Fruit fly (Drosophila melanogaster) whole organism, embryonic: ENCODE data around the gene RpS3.
A peak's percentile ranks its signal among the peaks of the same experiment; 100 is the strongest.

ENCODE experiments used
- Atf6 ChIP-seq: fragments of 200-800 bp; sonication (Bioruptor generic); IDR thresholded peaks from 2 replicates; pipeline ENCODE4 v1.3.6; 2022; ENCODE audit warnings: missing biosample characterization, missing genetic modification characterization
- Bgb ChIP-seq: fragments of 200-800 bp; sonication (Bioruptor generic); IDR thresholded peaks from 2 replicates; pipeline ENCODE4 v1.3.6; 2022; ENCODE audit warnings: missing biosample characterization, missing genetic modification characterization; ENCODE audit not compliant: partially characterized antibody
- CG10267 ChIP-seq: fragments of 200-800 bp; sonication (Bioruptor generic); optimal IDR thresholded peaks from 2 replicates; lab custom pipeline; 2018; ENCODE audit warnings: missing biosample characterization, mild to moderate bottlenecking, missing genetic modification characterization, moderate library complexity
- CG10979 ChIP-seq: fragments of 200-800 bp; sonication (Bioruptor generic); optimal IDR thresholded peaks from 2 replicates; lab custom pipeline; 2018; ENCODE audit warnings: missing biosample characterization, mild to moderate bottlenecking, missing genetic modification characterization, moderate library complexity
- CG11695 ChIP-seq: fragments of 200-800 bp; sonication (Bioruptor generic); IDR thresholded peaks from 3 replicates; pipeline ENCODE4 v1.3.6; 2022; ENCODE audit warnings: missing biosample characterization, missing genetic modification characterization
- CG12071 ChIP-seq: fragments of 200-800 bp; sonication (Bioruptor generic); optimal IDR thresholded peaks from 3 replicates; lab custom pipeline; 2018; ENCODE audit warnings: missing biosample characterization, mild to moderate bottlenecking, missing genetic modification characterization
- CG12769 ChIP-seq: fragments of 200-800 bp; sonication (Bioruptor generic); optimal IDR thresholded peaks from 2 replicates; lab custom pipeline; 2019; ENCODE audit warnings: missing biosample characterization, mild to moderate bottlenecking, missing genetic modification characterization, moderate library complexity
- CG13894 ChIP-seq: fragments of 200-800 bp; sonication (Bioruptor generic); optimal IDR thresholded peaks from 3 replicates; lab custom pipeline; 2018; ENCODE audit warnings: missing biosample characterization, mild to moderate bottlenecking, missing genetic modification characterization, moderate library complexity
- CG15514 ChIP-seq: fragments of 200-800 bp; sonication (Bioruptor generic); optimal IDR thresholded peaks from 3 replicates; lab custom pipeline; 2017; ENCODE audit warnings: missing biosample characterization, missing genetic modification characterization, mild to moderate bottlenecking, moderate library complexity, missing genetic modification reagents
- CG30020 ChIP-seq: fragments of 200-800 bp; optimal IDR thresholded peaks from 2 replicates; lab custom pipeline; 2019; ENCODE audit warnings: missing biosample characterization, mild to moderate bottlenecking, missing genetic modification characterization, moderate library complexity
- CG32532 ChIP-seq: fragments of 200-800 bp; sonication (Bioruptor generic); IDR thresholded peaks from 2 replicates; pipeline ENCODE4 v1.3.6; 2022; ENCODE audit warnings: missing biosample characterization, missing genetic modification characterization
- CG7271 ChIP-seq: fragments of 200-800 bp; sonication (Bioruptor generic); optimal IDR thresholded peaks from 2 replicates; lab custom pipeline; 2018; ENCODE audit warnings: missing biosample characterization, mild to moderate bottlenecking, missing genetic modification characterization, moderate library complexity
- CG8944 ChIP-seq: fragments of 200-800 bp; sonication (Bioruptor generic); optimal IDR thresholded peaks from 3 replicates; lab custom pipeline; 2016; ENCODE audit warnings: missing biosample characterization, missing genetic modification characterization
- CG9727 ChIP-seq: fragments of 200-800 bp; sonication (Bioruptor generic); optimal IDR thresholded peaks from 3 replicates; lab custom pipeline; 2017; ENCODE audit warnings: missing biosample characterization, mild to moderate bottlenecking, missing genetic modification characterization
- Camta ChIP-seq: fragments of 200-800 bp; sonication (Bioruptor generic); optimal IDR thresholded peaks from 2 replicates; lab custom pipeline; 2016; ENCODE audit warnings: missing biosample characterization, missing genetic modification characterization
- D ChIP-seq, 2 experiments: fragments of 200-800 bp in 1 of 2; fragments of >200 bp in 1 of 2; sonication (Bioruptor generic) in 1 of 2; optimal IDR thresholded peaks; 2 replicates in 1 of 2; 3 replicates in 1 of 2; lab custom pipeline; 2017; ENCODE audit warnings: mild to moderate bottlenecking in 1 of 2, missing biosample characterization in 1 of 2, missing genetic modification characterization in 1 of 2, missing genetic modification reagents in 1 of 2
- Doc3 ChIP-seq: fragments of 200-800 bp; sonication (Bioruptor generic); IDR thresholded peaks from 3 replicates; pipeline ENCODE4 v1.3.6; 2022; ENCODE audit warnings: missing biosample characterization, missing genetic modification characterization; ENCODE audit not compliant: partially characterized antibody
- Fer2 ChIP-seq: fragments of 200-800 bp; sonication (Bioruptor generic); optimal IDR thresholded peaks from 2 replicates; lab custom pipeline; 2018; ENCODE audit warnings: missing biosample characterization, mild to moderate bottlenecking, missing genetic modification characterization, moderate library complexity
- HmgZ ChIP-seq: fragments of 200-800 bp; sonication (Bioruptor generic); optimal IDR thresholded peaks from 2 replicates; lab custom pipeline; 2018; ENCODE audit warnings: missing biosample characterization, mild to moderate bottlenecking, missing genetic modification characterization
- Hr3 ChIP-seq: fragments of 200-800 bp; sonication (Bioruptor generic); optimal IDR thresholded peaks from 3 replicates; lab custom pipeline; 2016; ENCODE audit warnings: missing biosample characterization, missing genetic modification characterization
- Hr51 ChIP-seq, 2 experiments: fragments of 200-800 bp; sonication (Bioruptor generic); optimal IDR thresholded peaks; 2 replicates in 1 of 2; 3 replicates in 1 of 2; lab custom pipeline; 2016 to 2018; ENCODE audit warnings: missing biosample characterization in 2 of 2, missing genetic modification characterization in 2 of 2, mild to moderate bottlenecking in 1 of 2, moderate library complexity in 1 of 2
- MBD-R2 ChIP-seq: fragments of 200-800 bp; sonication (Bioruptor generic); IDR thresholded peaks from 2 replicates; pipeline ENCODE4 v1.3.6; 2022; ENCODE audit warnings: missing biosample characterization, missing genetic modification characterization
- Meics ChIP-seq: fragments of 200-800 bp; sonication (Bioruptor generic); optimal IDR thresholded peaks from 2 replicates; lab custom pipeline; 2017; ENCODE audit warnings: missing biosample characterization, mild to moderate bottlenecking, missing genetic modification characterization
- Pdp1 ChIP-seq, 2 experiments: fragments of 200-800 bp; sonication (Bioruptor generic); optimal IDR thresholded peaks; 3 replicates each; lab custom pipeline; 2016; ENCODE audit warnings: missing biosample characterization in 2 of 2, missing genetic modification characterization in 2 of 2, mild to moderate bottlenecking in 1 of 2, moderate library complexity in 1 of 2
- Ptx1 ChIP-seq: fragments of 200-800 bp; sonication (Bioruptor generic); IDR thresholded peaks from 2 replicates; pipeline ENCODE4 v1.3.6; 2022; ENCODE audit warnings: missing biosample characterization, missing genetic modification characterization
- Sox100B ChIP-seq: fragments of 200-800 bp; sonication (Bioruptor generic); optimal IDR thresholded peaks from 3 replicates; lab custom pipeline; 2018; ENCODE audit warnings: missing biosample characterization, mild to moderate bottlenecking, missing genetic modification characterization
- aop ChIP-seq: fragments of 200-800 bp; sonication (Bioruptor generic); IDR thresholded peaks from 2 replicates; pipeline ENCODE4 v1.3.6; 2022; ENCODE audit warnings: missing biosample characterization, missing genetic modification characterization
- bbx ChIP-seq: fragments of 200-800 bp; sonication (Bioruptor generic); IDR thresholded peaks from 2 replicates; pipeline ENCODE4 v1.3.6; 2022; ENCODE audit warnings: missing biosample characterization, missing genetic modification characterization; ENCODE audit not compliant: partially characterized antibody
- bcd ChIP-seq: fragments of 200-800 bp; sonication (Bioruptor generic); optimal IDR thresholded peaks from 2 replicates; lab custom pipeline; 2017; ENCODE audit warnings: missing biosample characterization, mild to moderate bottlenecking, missing genetic modification characterization
- btn ChIP-seq: fragments of 200-800 bp; sonication (Bioruptor generic); optimal IDR thresholded peaks from 2 replicates; lab custom pipeline; 2016; ENCODE audit warnings: missing biosample characterization, missing genetic modification characterization
- chinmo ChIP-seq: fragments of 200-800 bp; sonication (Bioruptor generic); IDR thresholded peaks from 4 replicates; pipeline ENCODE4 v1.3.6; 2022; ENCODE audit warnings: missing biosample characterization, missing genetic modification characterization; ENCODE audit not compliant: partially characterized antibody
- chn ChIP-seq: fragments of 200-800 bp; sonication (Bioruptor generic); optimal IDR thresholded peaks from 2 replicates; lab custom pipeline; 2016; ENCODE audit warnings: missing biosample characterization, missing genetic modification characterization
- esg ChIP-seq: fragments of 200-800 bp; sonication (Bioruptor generic); conservative IDR thresholded peaks from 2 replicates; pipeline ENCODE4 v1.3.6; 2022; ENCODE audit warnings: missing biosample characterization, missing genetic modification characterization
- ewg ChIP-seq: fragments of 200-800 bp; sonication (Bioruptor generic); optimal IDR thresholded peaks from 3 replicates; lab custom pipeline; 2017; ENCODE audit warnings: mild to moderate bottlenecking, missing biosample characterization, missing genetic modification reagents, missing genetic modification characterization
- gfzf ChIP-seq: fragments of 200-800 bp; sonication (Bioruptor generic); optimal IDR thresholded peaks from 2 replicates; lab custom pipeline; 2016; ENCODE audit warnings: missing biosample characterization, mild to moderate bottlenecking, missing genetic modification characterization, moderate library complexity
- her ChIP-seq: fragments of 200-800 bp; sonication (Bioruptor generic); optimal IDR thresholded peaks from 2 replicates; lab custom pipeline; 2016; ENCODE audit warnings: missing biosample characterization, missing genetic modification characterization
- mam ChIP-seq: fragments of 200-800 bp; sonication (Bioruptor generic); optimal IDR thresholded peaks from 3 replicates; lab custom pipeline; 2016; ENCODE audit warnings: missing biosample characterization, missing genetic modification characterization
- scrt ChIP-seq: fragments of 200-800 bp; sonication (Bioruptor generic); optimal IDR thresholded peaks from 2 replicates; lab custom pipeline; 2018; ENCODE audit warnings: missing biosample characterization, mild to moderate bottlenecking, missing genetic modification characterization, moderate library complexity
- sna ChIP-seq: fragments of 200-800 bp; sonication (Bioruptor generic); IDR thresholded peaks from 2 replicates; pipeline ENCODE4 v1.3.6; 2022; ENCODE audit warnings: missing biosample characterization, missing genetic modification characterization; ENCODE audit not compliant: partially characterized antibody
- sqz ChIP-seq: fragments of 200-800 bp; sonication (Bioruptor generic); optimal IDR thresholded peaks from 3 replicates; lab custom pipeline; 2018; ENCODE audit warnings: missing biosample characterization, mild to moderate bottlenecking, missing genetic modification characterization
- sug ChIP-seq: fragments of 200-800 bp; optimal IDR thresholded peaks from 2 replicates; lab custom pipeline; 2019; ENCODE audit warnings: missing biosample characterization, mild to moderate bottlenecking, missing genetic modification characterization, moderate library complexity
- tio ChIP-seq: fragments of 200-800 bp; sonication (Bioruptor generic); optimal IDR thresholded peaks from 2 replicates; lab custom pipeline; 2017; ENCODE audit warnings: missing biosample characterization, missing genetic modification characterization, inconsistent platforms
- tna ChIP-seq: fragments of 200-800 bp; sonication (Bioruptor generic); IDR thresholded peaks from 2 replicates; pipeline ENCODE4 v1.3.6; 2022; ENCODE audit warnings: missing biosample characterization, missing genetic modification characterization; ENCODE audit not compliant: partially characterized antibody
- tx ChIP-seq: fragments of 200-800 bp; sonication (Bioruptor generic); optimal IDR thresholded peaks from 2 replicates; lab custom pipeline; 2016; ENCODE audit warnings: missing biosample characterization, missing genetic modification characterization
- usp ChIP-seq: fragments of >200 bp; optimal IDR thresholded peaks from 2 replicates; lab custom pipeline; 2017; ENCODE audit warnings: missing biosample characterization, missing genetic modification characterization
- wek ChIP-seq: fragments of 200-800 bp; sonication (Bioruptor generic); optimal IDR thresholded peaks from 3 replicates; lab custom pipeline; 2018; ENCODE audit warnings: missing biosample characterization, mild to moderate bottlenecking, missing genetic modification characterization, moderate library complexity
- zfh1 ChIP-seq: fragments of 200-800 bp; sonication (Bioruptor generic); IDR thresholded peaks from 3 replicates; pipeline ENCODE4 v1.3.6; 2022; ENCODE audit warnings: missing biosample characterization, missing genetic modification characterization

Gene RpS3

DNA sequence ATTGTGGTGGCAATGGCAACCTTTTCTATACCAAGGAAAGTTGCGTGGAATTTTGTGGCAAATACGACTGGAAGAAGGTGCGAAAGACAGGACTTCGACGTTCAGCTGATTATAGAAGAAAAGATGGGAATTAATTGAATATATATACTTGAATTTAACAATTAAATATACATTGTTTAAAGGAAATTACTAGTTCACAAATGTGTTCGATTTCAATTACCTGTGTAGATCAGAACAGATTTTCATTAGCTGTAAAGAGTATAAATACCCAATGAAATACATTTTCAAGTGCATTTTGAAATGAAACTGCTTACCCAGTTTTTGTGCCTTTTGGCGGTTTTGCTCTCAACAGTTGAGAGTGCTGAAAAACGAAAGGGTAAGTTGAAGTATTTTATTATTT, 14.8 kb downstream of the RpS3 start, which contains the start of gene CG42828:
Gene CG42828 (plus strand): TSS at position 301 of the 400 bp plus-strand sequence.
- no peak for TF ChIP-seq CG30020 (tag; lab: Kevin White, UChicago)
- no peak for TF ChIP-seq her (GFP tag; lab: Kevin White, UChicago)

DNA sequence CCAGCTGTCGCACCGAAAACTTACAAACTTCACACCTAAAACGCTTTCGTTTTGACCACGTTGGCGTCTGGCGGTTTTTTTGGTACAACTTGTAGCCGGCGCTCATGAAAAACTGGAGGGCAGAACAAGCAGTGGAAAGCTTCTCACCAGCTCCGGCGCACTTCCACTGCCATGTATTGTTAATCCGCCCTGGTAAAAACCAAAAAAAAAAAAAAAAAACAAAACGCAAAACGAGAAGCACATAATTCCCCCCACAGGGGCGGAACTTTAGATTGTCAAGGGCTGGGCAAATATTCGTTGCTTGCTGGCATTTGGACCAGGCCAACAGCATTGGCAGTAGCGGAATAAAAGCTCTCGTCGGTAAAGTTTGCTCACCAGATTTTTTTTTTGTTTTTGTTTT, 15.7 kb downstream of the RpS3 start:
- TF ChIP-seq Ptx1 (0 out of 2 replicates have a peak, but pooled peaks have one; percentile 16), esg (GFP tag; lab: Robert Waterston, UW) (no peak), Sox100B (no peak), bbx (GFP tag; lab: Robert Waterston, UW) (peak; percentile 23; the same call in 1 of the 2 replicates), Bgb (GFP tag; lab: Robert Waterston, UW) (peak; percentile 30; the same call in 1 of the 2 replicates), CG32532 (GFP tag; lab: Robert Waterston, UW) (peak; percentile 35; the same call in 1 of the 2 replicates), chinmo (peak; percentile 95), Camta (GFP tag; lab: Kevin White, UChicago) (no peak), Hr51 (GFP tag; optimal IDR thresholded peaks at IDR 0.05; lab: Kevin White, UChicago) (no peak), zfh1 (GFP tag; lab: Robert Waterston, UW) (no peak), CG15514 (peak; percentile 21), HmgZ (peak; percentile 25), Hr3 (GFP tag; lab: Kevin White, UChicago) (no peak), chn (GFP tag; lab: Kevin White, UChicago) (peak; percentile 4), scrt (GFP tag; lab: Kevin White, UChicago) (peak; percentile 30), btn (GFP tag; lab: Kevin White, UChicago) (no peak), tio (GFP tag; lab: Kevin White, UChicago) (no peak), CG12071 (no peak), bcd (peak; percentile 42), Atf6 (GFP tag; lab: Robert Waterston, UW) (peak; percentile 35), tna (GFP tag; lab: Robert Waterston, UW) (peak; percentile 45; the same call in 1 of the 2 replicates), CG10979 (no peak), tx (no peak), CG8944 (GFP tag; lab: Kevin White, UChicago) (no peak), aop (GFP tag; lab: Robert Waterston, UW) (no peak), CG13894 (tag; lab: Kevin White, UChicago) (peak; percentile 37), Doc3 (GFP tag; lab: Robert Waterston, UW) (peak; percentile 35; the same call in 1 of the 3 replicates), sug (peak; percentile 79), D (optimal IDR thresholded peaks at IDR 0.05; lab: Kevin White, UChicago) (no peak), D (GFP tag; optimal IDR thresholded peaks at IDR 0.05; lab: Kevin White, UChicago) (no peak), usp (GFP tag; lab: Kevin White, UChicago) (no peak), CG12769 (tag; lab: Kevin White, UChicago) (peak; percentile 40), CG9727 (GFP tag; lab: Kevin White, UChicago) (no peak), gfzf (GFP tag; lab: Kevin White, UChicago) (peak; percentile 28), ewg (GFP tag; lab: Kevin White, UChicago) (no peak), CG11695 (GFP tag; lab: Robert Waterston, UW) (no peak), sqz (GFP tag; lab: Kevin White, UChicago) (peak; percentile 87), Fer2 (tag; lab: Kevin White, UChicago) (no peak), wek (no peak), CG10267 (tag; lab: Kevin White, UChicago) (no peak), CG7271 (tag; lab: Kevin White, UChicago) (no peak), MBD-R2 (peak; percentile 46; the same call in 1 of the 2 replicates), sna (GFP tag; lab: Robert Waterston, UW) (0 out of 2 replicates have a peak, but pooled peaks have one; percentile 34), mam (no peak), Meics (GFP tag; lab: Kevin White, UChicago) (no peak), Pdp1 (GFP tag; optimal IDR thresholded peaks at IDR 0.05; lab: Kevin White, UChicago) (peak in 1 of 2 experiments; percentile 36)
